Worm (Caenorhabditis elegans) whole organism, late embryonic: ENCODE measurements around the gene abf-6.

Experiments
- C08G9.2 ChIP-seq: sonication (generic microtip); optimal IDR thresholded peaks from 2 replicates; lab custom pipeline; 2016; ENCODE audit warnings: mild to moderate bottlenecking, missing genetic modification characterization, moderate library complexity, missing compliant biosample characterization
- K09A11.1 ChIP-seq: sonication (generic microtip); optimal IDR thresholded peaks from 2 replicates; lab custom pipeline; 2017; ENCODE audit warnings: antibody characterized with exemption, mild to moderate bottlenecking, missing genetic modification characterization, missing compliant biosample characterization; ENCODE audit not compliant: insufficient read depth
- ceh-18 ChIP-seq: sonication (generic microtip); optimal IDR thresholded peaks from 2 replicates; lab custom pipeline; 2016; ENCODE audit warnings: missing genetic modification characterization, missing compliant biosample characterization
- ceh-19 ChIP-seq: fragments of 200-800 bp; sonication (Bioruptor generic); optimal IDR thresholded peaks from 2 replicates; lab custom pipeline; 2018; ENCODE audit warnings: mild to moderate bottlenecking, missing genetic modification characterization, missing compliant biosample characterization
- ceh-2 ChIP-seq: sonication (generic microtip); optimal IDR thresholded peaks from 2 replicates; lab custom pipeline; 2016; ENCODE audit warnings: missing genotype, missing genetic modification characterization, missing compliant biosample characterization
- ceh-24 ChIP-seq: sonication (generic microtip); optimal IDR thresholded peaks from 2 replicates; lab custom pipeline; 2016; ENCODE audit warnings: mild to moderate bottlenecking, missing genetic modification characterization, missing compliant biosample characterization
- ceh-30 ChIP-seq: fragments of 150-350 bp; optimal IDR thresholded peaks from 2 replicates; lab custom pipeline; 2014; ENCODE audit warnings: missing biosample characterization, missing genetic modification characterization
- ceh-31 ChIP-seq: sonication (generic microtip); optimal IDR thresholded peaks from 2 replicates; lab custom pipeline; 2016; ENCODE audit warnings: missing genetic modification characterization, missing compliant biosample characterization
- ceh-45 ChIP-seq: fragments of 200-800 bp; sonication (Bioruptor generic); IDR thresholded peaks from 2 replicates; pipeline ENCODE4 v1.3.6; 2022; ENCODE audit warnings: missing genetic modification reagents, missing genetic modification characterization, missing compliant biosample characterization
- ceh-48 ChIP-seq: sonication (generic microtip); optimal IDR thresholded peaks from 2 replicates; lab custom pipeline; 2016; ENCODE audit warnings: missing genetic modification characterization, inconsistent platforms, missing compliant biosample characterization
- ceh-9 ChIP-seq: sonication (generic microtip); optimal IDR thresholded peaks from 2 replicates; lab custom pipeline; 2016; ENCODE audit warnings: mild to moderate bottlenecking, missing genetic modification characterization, inconsistent platforms, missing compliant biosample characterization
- elt-4 ChIP-seq: sonication (generic microtip); optimal IDR thresholded peaks from 2 replicates; lab custom pipeline; 2016; ENCODE audit warnings: missing genetic modification characterization, missing compliant biosample characterization
- ets-4 ChIP-seq: sonication (generic microtip); optimal IDR thresholded peaks from 2 replicates; lab custom pipeline; 2016; ENCODE audit warnings: missing genetic modification characterization, missing compliant biosample characterization
- eyg-1 ChIP-seq: sonication (generic microtip); optimal IDR thresholded peaks from 2 replicates; lab custom pipeline; 2016; ENCODE audit warnings: missing genotype, missing genetic modification characterization, missing compliant biosample characterization
- fkh-10 ChIP-seq: fragments of 150-350 bp; optimal IDR thresholded peaks from 2 replicates; lab custom pipeline; 2014; ENCODE audit warnings: missing biosample characterization, missing genetic modification reagents, missing genetic modification characterization
- fkh-6 ChIP-seq: sonication (generic microtip); optimal IDR thresholded peaks from 2 replicates; lab custom pipeline; 2016; ENCODE audit warnings: missing genetic modification characterization, missing compliant biosample characterization
- hlh-13 ChIP-seq: fragments of 200-800 bp; sonication (Bioruptor generic); optimal IDR thresholded peaks from 2 replicates; lab custom pipeline; 2018; ENCODE audit warnings: mild to moderate bottlenecking, missing genetic modification characterization, missing compliant biosample characterization
- hlh-6 ChIP-seq: sonication (generic microtip); optimal IDR thresholded peaks from 2 replicates; lab custom pipeline; 2016; ENCODE audit warnings: missing genotype, missing genetic modification characterization, missing compliant biosample characterization
- madf-2 ChIP-seq: sonication (generic microtip); optimal IDR thresholded peaks from 2 replicates; lab custom pipeline; 2017; ENCODE audit warnings: missing genetic modification characterization, missing compliant biosample characterization
- mec-3 ChIP-seq: sonication (generic microtip); optimal IDR thresholded peaks from 2 replicates; lab custom pipeline; 2016; ENCODE audit warnings: borderline replicate concordance, missing genetic modification characterization, missing compliant biosample characterization
- nhr-11 ChIP-seq: fragments of 150-350 bp; optimal IDR thresholded peaks from 2 replicates; lab custom pipeline; 2014; ENCODE audit warnings: missing biosample characterization, missing genetic modification characterization
- nhr-232 ChIP-seq: sonication (generic microtip); optimal IDR thresholded peaks from 2 replicates; lab custom pipeline; 2016; ENCODE audit warnings: missing genetic modification characterization, missing compliant biosample characterization
- pha-2 ChIP-seq: sonication (generic microtip); optimal IDR thresholded peaks from 2 replicates; lab custom pipeline; 2017; ENCODE audit warnings: mild to moderate bottlenecking, missing genetic modification characterization, missing compliant biosample characterization
- pros-1 ChIP-seq: fragments of 150-350 bp; optimal IDR thresholded peaks from 2 replicates; lab custom pipeline; 2014; ENCODE audit warnings: missing biosample characterization, missing genetic modification reagents, missing genetic modification characterization
- ref-2 ChIP-seq: sonication (generic microtip); optimal IDR thresholded peaks from 2 replicates; lab custom pipeline; 2016; ENCODE audit warnings: missing genetic modification characterization, missing compliant biosample characterization
- sox-2 ChIP-seq: fragments of 200-800 bp; sonication (Bioruptor generic); IDR thresholded peaks from 2 replicates; pipeline ENCODE4 v1.3.6; 2022; ENCODE audit warnings: missing genetic modification reagents, missing genetic modification characterization, missing compliant biosample characterization
- tbx-2 ChIP-seq: sonication (generic microtip); optimal IDR thresholded peaks from 2 replicates; lab custom pipeline; 2016; ENCODE audit warnings: missing genetic modification characterization, missing compliant biosample characterization
- tbx-7 ChIP-seq: sonication (generic microtip); optimal IDR thresholded peaks from 2 replicates; lab custom pipeline; 2016; ENCODE audit warnings: missing genotype, missing genetic modification characterization, missing compliant biosample characterization
- unc-3 ChIP-seq, 2 experiments: fragments of 200-800 bp in 1 of 2; sonication (Bioruptor generic) in 1 of 2; sonication (generic microtip) in 1 of 2; conservative IDR thresholded peaks in 1 of 2; optimal IDR thresholded peaks in 1 of 2; 2 replicates each; pipeline versions ENCODE4 v1.3.6 to Lab custom; 2016 to 2022; ENCODE audit warnings: missing compliant biosample characterization in 2 of 2, missing genetic modification characterization in 2 of 2, missing genetic modification reagents in 1 of 2
- unc-55 ChIP-seq: sonication (generic microtip); optimal IDR thresholded peaks from 2 replicates; lab custom pipeline; 2017; ENCODE audit warnings: missing biosample characterization, missing genetic modification reagents, missing genetic modification characterization
- zip-5 ChIP-seq: sonication (generic microtip); optimal IDR thresholded peaks from 2 replicates; lab custom pipeline; 2016; ENCODE audit warnings: missing genetic modification characterization, missing compliant biosample characterization
- ztf-16 ChIP-seq: sonication (generic microtip); optimal IDR thresholded peaks from 2 replicates; lab custom pipeline; 2017; ENCODE audit warnings: missing genetic modification characterization, missing compliant biosample characterization

Gene abf-6

ce11 chrX:12792554-12792953, 1.4 kb upstream of the abf-6 start, which contains the start of gene abf-5:
abf-5 (plus strand) TSS chrX:12792854.
- TF ChIP-seq zip-5 (tag; lab: Kevin White, UChicago) (no peak), ref-2 (tag; lab: Kevin White, UChicago) (no peak), K09A11.1 (tag; lab: Kevin White, UChicago) (no peak), ceh-19 (GFP tag; lab: Kevin White, UChicago) (no peak), hlh-13 (no peak), mec-3 (tag; lab: Kevin White, UChicago) (no peak), pros-1 (tag; lab: Kevin White, UChicago) (no peak), ceh-18 (no peak), ceh-24 (tag; lab: Kevin White, UChicago) (no peak)
- TF ChIP-seq, all 69 proteins: peak for 0

ce11 chrX:12793075-12793474, 843 bp upstream of the abf-6 start:
- no peak for TF ChIP-seq C08G9.2
- no peak for TF ChIP-seq fkh-6 (tag; lab: Kevin White, UChicago)
- TF ChIP-seq elt-4 = no peak
- TF ChIP-seq ceh-48 (tag; lab: Kevin White, UChicago) = no peak
- no peak for TF ChIP-seq mec-3 (tag; lab: Kevin White, UChicago)

- TF ChIP-seq ceh-9 (no peak), ceh-31 (tag; lab: Kevin White, UChicago) (no peak), hlh-13 (no peak), nhr-232 (tag; lab: Kevin White, UChicago) (no peak), ceh-2 (no peak), ceh-19 (GFP tag; lab: Kevin White, UChicago) (no peak)
Observed at ce11 chrX:12799831-12800230, 5.9 kb downstream of the abf-6 start.

- TF ChIP-seq hlh-6 (tag; lab: Kevin White, UChicago) = no peak
- no peak for TF ChIP-seq fkh-10
- no peak for TF ChIP-seq eyg-1 (tag; lab: Kevin White, UChicago)
- TF ChIP-seq unc-3 (GFP tag; conservative IDR thresholded peaks at IDR 0.05; lab: Robert Waterston, UW) = no peak
- no peak for TF ChIP-seq unc-3 (tag; optimal IDR thresholded peaks at IDR 0.05; lab: Kevin White, UChicago)
- TF ChIP-seq ceh-30 (tag; lab: Kevin White, UChicago) = no peak
- TF ChIP-seq elt-4 = no peak
- no peak for TF ChIP-seq tbx-2 (tag; lab: Kevin White, UChicago)
- TF ChIP-seq pros-1 (tag; lab: Kevin White, UChicago) = no peak
- TF ChIP-seq ztf-16 = no peak
- TF ChIP-seq C08G9.2 = no peak
- TF ChIP-seq ceh-45 (GFP tag; lab: Robert Waterston, UW) = no peak
- no peak for TF ChIP-seq sox-2 (GFP tag; lab: Robert Waterston, UW)
- no peak for TF ChIP-seq pha-2 (tag; lab: Kevin White, UChicago)
- TF ChIP-seq ceh-19 (GFP tag; lab: Kevin White, UChicago) = no peak
- no peak for TF ChIP-seq madf-2
- TF ChIP-seq hlh-13 = no peak
- TF ChIP-seq, all 69 proteins: peak for 0
Observed at ce11 chrX:12806926-12807325, 13.0 kb downstream of the abf-6 start.

- TF ChIP-seq tbx-7 (tag; lab: Kevin White, UChicago) (no peak), unc-55 (GFP tag; lab: Kevin White, UChicago) (no peak), mec-3 (tag; lab: Kevin White, UChicago) (no peak), zip-5 (tag; lab: Kevin White, UChicago) (no peak), pha-2 (tag; lab: Kevin White, UChicago) (no peak), ets-4 (tag; lab: Kevin White, UChicago) (no peak), nhr-11 (tag; lab: Kevin White, UChicago) (no peak), ceh-19 (GFP tag; lab: Kevin White, UChicago) (no peak)
Observed at ce11 chrX:12808085-12808922, 14.4 kb downstream of the abf-6 start, which contains the start of gene nhr-27. nhr-27 (minus strand) TSS chrX:12808318.
